Fruit fly (Drosophila melanogaster) whole organism, embryonic: ENCODE measurements around the gene CtsF.

ENCODE experiments used
- Bdp1 ChIP-seq: fragments of 200-800 bp; sonication (Bioruptor generic); optimal IDR thresholded peaks from 3 replicates; lab custom pipeline; 2016; ENCODE audit warnings: missing biosample characterization, missing genetic modification characterization
- CG10147 ChIP-seq: fragments of 200-800 bp; sonication (Bioruptor generic); optimal IDR thresholded peaks from 2 replicates; lab custom pipeline; 2019; ENCODE audit warnings: missing biosample characterization, mild to moderate bottlenecking, missing genetic modification characterization, moderate library complexity
- CG12219 ChIP-seq: fragments of 200-800 bp; sonication (Bioruptor generic); optimal IDR thresholded peaks from 3 replicates; lab custom pipeline; 2018; ENCODE audit warnings: missing biosample characterization, mild to moderate bottlenecking, missing genetic modification characterization
- CG12236 ChIP-seq: fragments of 200-800 bp; sonication (Bioruptor generic); optimal IDR thresholded peaks from 2 replicates; lab custom pipeline; 2016; ENCODE audit warnings: missing biosample characterization, missing genetic modification characterization
- CG12769 ChIP-seq: fragments of 200-800 bp; sonication (Bioruptor generic); optimal IDR thresholded peaks from 2 replicates; lab custom pipeline; 2019; ENCODE audit warnings: missing biosample characterization, mild to moderate bottlenecking, missing genetic modification characterization, moderate library complexity
- CG12942 ChIP-seq: fragments of 200-800 bp; sonication (Bioruptor generic); optimal IDR thresholded peaks from 3 replicates; lab custom pipeline; 2016; ENCODE audit warnings: missing biosample characterization, missing genetic modification characterization
- CG13775 ChIP-seq: fragments of 200-800 bp; sonication (Bioruptor generic); optimal IDR thresholded peaks from 3 replicates; lab custom pipeline; 2017; ENCODE audit warnings: missing biosample characterization, mild to moderate bottlenecking, missing genetic modification characterization
- CG13894 ChIP-seq: fragments of 200-800 bp; sonication (Bioruptor generic); optimal IDR thresholded peaks from 3 replicates; lab custom pipeline; 2018; ENCODE audit warnings: missing biosample characterization, mild to moderate bottlenecking, missing genetic modification characterization, moderate library complexity
- CG14014 ChIP-seq: fragments of 200-800 bp; sonication (Bioruptor generic); IDR thresholded peaks from 2 replicates; pipeline ENCODE4 v1.3.6; 2022; ENCODE audit warnings: missing biosample characterization, missing genetic modification characterization
- CG17359 ChIP-seq: fragments of 200-800 bp; sonication (Bioruptor generic); optimal IDR thresholded peaks from 3 replicates; lab custom pipeline; 2018; ENCODE audit warnings: missing biosample characterization, mild to moderate bottlenecking, missing genetic modification characterization, moderate library complexity
- CG17568 ChIP-seq: fragments of 200-800 bp; sonication (Bioruptor generic); optimal IDR thresholded peaks from 2 replicates; lab custom pipeline; 2018; ENCODE audit warnings: missing biosample characterization, mild to moderate bottlenecking, missing genetic modification characterization, moderate library complexity
- CG2120 ChIP-seq: fragments of 200-800 bp; sonication (Bioruptor generic); optimal IDR thresholded peaks from 3 replicates; lab custom pipeline; 2016; ENCODE audit warnings: missing biosample characterization, missing genetic modification characterization
- CG34224 ChIP-seq: fragments of 200-800 bp; sonication (Bioruptor generic); IDR thresholded peaks from 3 replicates; pipeline ENCODE4 v1.3.6; 2022; ENCODE audit warnings: missing biosample characterization, missing genetic modification characterization; ENCODE audit not compliant: partially characterized antibody
- CG6765 ChIP-seq: fragments of 200-800 bp; sonication (Bioruptor generic); optimal IDR thresholded peaks from 3 replicates; lab custom pipeline; 2017; ENCODE audit warnings: missing biosample characterization, mild to moderate bottlenecking, missing genetic modification characterization
- CG6791 ChIP-seq: fragments of 200-800 bp; sonication (Bioruptor generic); IDR thresholded peaks from 3 replicates; pipeline ENCODE4 v1.3.6; 2022; ENCODE audit warnings: missing biosample characterization, missing genetic modification characterization; ENCODE audit not compliant: partially characterized antibody
- CG8290 ChIP-seq, 3 experiments: fragments of 200-800 bp; sonication (Bioruptor generic); optimal IDR thresholded peaks; 2 replicates each; lab custom pipeline; 2016 to 2019; ENCODE audit warnings: missing biosample characterization in 3 of 3, missing genetic modification characterization in 3 of 3, mild to moderate bottlenecking in 2 of 3, moderate library complexity in 1 of 3
- CG9437 ChIP-seq: fragments of 200-800 bp; sonication (Bioruptor generic); optimal IDR thresholded peaks from 2 replicates; lab custom pipeline; 2018; ENCODE audit warnings: missing biosample characterization, mild to moderate bottlenecking, missing genetic modification characterization
- D19A ChIP-seq: fragments of 200-800 bp; optimal IDR thresholded peaks from 3 replicates; lab custom pipeline; 2019; ENCODE audit warnings: missing biosample characterization, mild to moderate bottlenecking, missing genetic modification characterization, moderate library complexity
- Dll ChIP-seq: fragments of 200-800 bp; sonication (Bioruptor generic); IDR thresholded peaks from 4 replicates; pipeline ENCODE4 v1.3.6; 2022; ENCODE audit warnings: missing biosample characterization, missing genetic modification characterization; ENCODE audit not compliant: partially characterized antibody
- E2f1 ChIP-seq: fragments of 200-800 bp; sonication (Bioruptor generic); IDR thresholded peaks from 2 replicates; pipeline ENCODE4 v1.3.6; 2022; ENCODE audit warnings: missing biosample characterization, missing genetic modification characterization
- ERR ChIP-seq: fragments of 200-800 bp; sonication (Bioruptor generic); optimal IDR thresholded peaks from 2 replicates; lab custom pipeline; 2016; ENCODE audit warnings: missing biosample characterization, missing genetic modification characterization
- Lhr ChIP-seq: fragments of 200-800 bp; sonication (Bioruptor generic); optimal IDR thresholded peaks from 3 replicates; lab custom pipeline; 2017; ENCODE audit warnings: mild to moderate bottlenecking, missing biosample characterization, missing genetic modification reagents, missing genetic modification characterization
- Mrtf ChIP-seq: fragments of 200-800 bp; sonication (Bioruptor generic); IDR thresholded peaks from 3 replicates; pipeline ENCODE4 v1.3.6; 2022; ENCODE audit warnings: missing biosample characterization, missing genetic modification characterization
- Tbp ChIP-seq: fragments of >200 bp; optimal IDR thresholded peaks from 2 replicates; lab custom pipeline; 2018; ENCODE audit warnings: missing biosample characterization, missing genetic modification characterization
- ara ChIP-seq: fragments of 200-800 bp; sonication (Bioruptor generic); IDR thresholded peaks from 2 replicates; pipeline ENCODE4 v1.3.6; 2022; ENCODE audit warnings: missing biosample characterization, missing genetic modification characterization
- az2 ChIP-seq: fragments of 200-800 bp; sonication (Bioruptor generic); optimal IDR thresholded peaks from 3 replicates; lab custom pipeline; 2016; ENCODE audit warnings: missing biosample characterization, missing genetic modification characterization
- bigmax ChIP-seq: fragments of 200-800 bp; sonication (Bioruptor generic); optimal IDR thresholded peaks from 2 replicates; lab custom pipeline; 2018; ENCODE audit warnings: missing biosample characterization, mild to moderate bottlenecking, missing genetic modification characterization
- chm ChIP-seq: fragments of 200-800 bp; sonication (Bioruptor generic); IDR thresholded peaks from 2 replicates; pipeline ENCODE4 v1.3.6; 2022; ENCODE audit warnings: missing biosample characterization, missing genetic modification characterization
- grau ChIP-seq: fragments of 200-800 bp; optimal IDR thresholded peaks from 3 replicates; lab custom pipeline; 2019; ENCODE audit warnings: missing biosample characterization, mild to moderate bottlenecking, missing genetic modification characterization, moderate library complexity
- gsb ChIP-seq: fragments of 200-800 bp; sonication (Bioruptor generic); IDR thresholded peaks from 2 replicates; pipeline ENCODE4 v1.3.6; 2022; ENCODE audit warnings: missing biosample characterization, missing genetic modification characterization
- hth ChIP-seq: fragments of >200 bp; optimal IDR thresholded peaks from 2 replicates; lab custom pipeline; 2017; ENCODE audit warnings: inconsistent platforms
- inv ChIP-seq: fragments of 200-800 bp; sonication (Bioruptor generic); IDR thresholded peaks from 2 replicates; pipeline ENCODE4 v1.3.6; 2022; ENCODE audit warnings: missing biosample characterization, missing genetic modification characterization; ENCODE audit not compliant: partially characterized antibody
- jigr1 ChIP-seq: fragments of 200-800 bp; sonication (Bioruptor generic); IDR thresholded peaks from 3 replicates; pipeline ENCODE4 v1.3.6; 2022; ENCODE audit warnings: missing biosample characterization, missing genetic modification characterization
- jing ChIP-seq: fragments of 200-800 bp; sonication (Bioruptor generic); optimal IDR thresholded peaks from 2 replicates; lab custom pipeline; 2018; ENCODE audit warnings: missing biosample characterization, mild to moderate bottlenecking, missing genetic modification characterization
- kay ChIP-seq: fragments of 200-800 bp; sonication (Bioruptor generic); optimal IDR thresholded peaks from 2 replicates; lab custom pipeline; 2016; ENCODE audit warnings: missing biosample characterization, missing genetic modification characterization
- klu ChIP-seq: fragments of 200-800 bp; sonication (Bioruptor generic); IDR thresholded peaks from 2 replicates; pipeline ENCODE4 v1.3.6; 2022; ENCODE audit warnings: missing biosample characterization, missing genetic modification characterization
- maf-S ChIP-seq: fragments of 200-800 bp; sonication (Bioruptor generic); optimal IDR thresholded peaks from 2 replicates; lab custom pipeline; 2016; ENCODE audit warnings: missing biosample characterization, missing genetic modification characterization
- nerfin-1 ChIP-seq: fragments of 200-800 bp; sonication (Bioruptor generic); optimal IDR thresholded peaks from 3 replicates; lab custom pipeline; 2019; ENCODE audit warnings: missing biosample characterization, mild to moderate bottlenecking, missing genetic modification characterization, moderate library complexity
- nerfin-2 ChIP-seq: fragments of 200-800 bp; sonication (Bioruptor generic); IDR thresholded peaks from 2 replicates; pipeline ENCODE4 v1.3.6; 2022; ENCODE audit warnings: missing biosample characterization, missing genetic modification characterization; ENCODE audit not compliant: partially characterized antibody
- nmo ChIP-seq: fragments of 200-800 bp; sonication (Bioruptor generic); optimal IDR thresholded peaks from 2 replicates; lab custom pipeline; 2018; ENCODE audit warnings: missing biosample characterization, mild to moderate bottlenecking, missing genetic modification characterization, moderate library complexity
- onecut ChIP-seq: fragments of 200-800 bp; sonication (Bioruptor generic); IDR thresholded peaks from 2 replicates; pipeline ENCODE4 v1.3.6; 2022; ENCODE audit warnings: missing biosample characterization, missing genetic modification characterization
- pum ChIP-seq: fragments of 200-800 bp; sonication (Bioruptor generic); optimal IDR thresholded peaks from 2 replicates; lab custom pipeline; 2016; ENCODE audit warnings: missing biosample characterization, missing genetic modification characterization
- shn ChIP-seq: fragments of 200-800 bp; sonication (Bioruptor generic); optimal IDR thresholded peaks from 3 replicates; lab custom pipeline; 2016; ENCODE audit warnings: missing biosample characterization, missing genetic modification characterization
- sim ChIP-seq: fragments of 200-800 bp; sonication (Bioruptor generic); IDR thresholded peaks from 2 replicates; pipeline ENCODE4 v1.3.6; 2022; ENCODE audit warnings: missing biosample characterization, missing genetic modification characterization
- ssp ChIP-seq: fragments of 200-800 bp; sonication (Bioruptor generic); IDR thresholded peaks from 2 replicates; pipeline ENCODE4 v1.3.6; 2022; ENCODE audit warnings: missing biosample characterization, missing genetic modification characterization
- vnd ChIP-seq: fragments of 200-800 bp; sonication (Bioruptor generic); IDR thresholded peaks from 3 replicates; pipeline ENCODE4 v1.3.6; 2022; ENCODE audit warnings: missing biosample characterization, missing genetic modification characterization; ENCODE audit not compliant: partially characterized antibody
- vvl ChIP-seq: fragments of 200-800 bp; sonication (Bioruptor generic); IDR thresholded peaks from 2 replicates; pipeline ENCODE4 v1.3.6; 2022; ENCODE audit warnings: missing biosample characterization, missing genetic modification characterization
- zen ChIP-seq: fragments of 200-800 bp; sonication (Bioruptor generic); optimal IDR thresholded peaks from 3 replicates; lab custom pipeline; 2018; ENCODE audit warnings: missing biosample characterization, mild to moderate bottlenecking, missing genetic modification characterization, moderate library complexity

CtsF gene

DNA sequence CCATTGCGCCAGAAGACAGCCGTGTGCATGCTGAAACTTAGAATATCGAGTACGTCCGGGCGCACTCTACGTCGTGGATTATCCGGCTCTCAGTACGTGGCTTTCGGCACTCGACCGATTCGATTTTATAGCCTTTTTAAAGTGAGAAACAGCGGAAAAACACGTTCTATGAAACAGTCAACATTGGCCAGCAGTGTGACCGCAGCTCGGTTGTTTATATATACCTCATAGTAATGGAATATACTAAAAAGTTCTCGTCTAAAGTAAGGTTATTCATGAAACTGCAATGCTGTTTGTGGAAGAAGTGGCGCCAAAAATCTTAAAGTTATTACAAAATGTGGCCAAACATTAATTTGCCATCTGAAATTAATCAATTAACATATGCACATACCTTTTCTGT is 45.8 kb upstream of the CtsF start (continued):
- TF ChIP-seq CG13894 (tag; lab: Kevin White, UChicago): no peak
- TF ChIP-seq CG10147 (GFP tag; lab: Kevin White, UChicago): no peak
- TF ChIP-seq nmo (GFP tag; lab: Kevin White, UChicago): peak; percentile 19
- no peak for TF ChIP-seq jing (GFP tag; lab: Kevin White, UChicago)
- no peak for TF ChIP-seq CG34224 (GFP tag; lab: Robert Waterston, UW)
- no peak for TF ChIP-seq shn
- no peak for TF ChIP-seq vnd (GFP tag; lab: Robert Waterston, UW)
- peak; percentile 20 for TF ChIP-seq zen (tag; lab: Kevin White, UChicago)
- TF ChIP-seq CG14014 (GFP tag; lab: Robert Waterston, UW): no peak
- no peak for TF ChIP-seq CG8290 (GFP tag; optimal IDR thresholded peaks at IDR 0.05; lab: Kevin White, UChicago)
- peak in 1 of 2 experiments; percentile 35 for TF ChIP-seq CG8290 (tag; optimal IDR thresholded peaks at IDR 0.05; lab: Kevin White, UChicago)
- peak; percentile 2 for TF ChIP-seq grau (tag; lab: Kevin White, UChicago)
- no peak for TF ChIP-seq sim (GFP tag; lab: Robert Waterston, UW)
- TF ChIP-seq ERR (GFP tag; lab: Kevin White, UChicago): no peak
- TF ChIP-seq hth (lab: Kevin White, UChicago): no peak
- no peak for TF ChIP-seq pum (GFP tag; lab: Kevin White, UChicago)
- no peak for TF ChIP-seq nerfin-2 (GFP tag; lab: Robert Waterston, UW)
- TF ChIP-seq CG12769 (tag; lab: Kevin White, UChicago): peak; percentile 16
- TF ChIP-seq CG17568 (GFP tag; lab: Kevin White, UChicago): no peak
- no peak for TF ChIP-seq klu (GFP tag; lab: Robert Waterston, UW)
- no peak for TF ChIP-seq Mrtf
- TF ChIP-seq bigmax (GFP tag; lab: Kevin White, UChicago): peak; percentile 86
- TF ChIP-seq CG6791 (GFP tag; lab: Robert Waterston, UW): no peak
- TF ChIP-seq CG12942 (GFP tag; lab: Kevin White, UChicago): no peak
- TF ChIP-seq CG2120 (GFP tag; lab: Kevin White, UChicago): no peak
- no peak for TF ChIP-seq CG12219 (GFP tag; lab: Kevin White, UChicago)
- TF ChIP-seq onecut (GFP tag; lab: Robert Waterston, UW): no peak
- no peak for TF ChIP-seq jigr1 (GFP tag; lab: Robert Waterston, UW)
- no peak for TF ChIP-seq maf-S (GFP tag; lab: Kevin White, UChicago)
- TF ChIP-seq kay: no peak
- TF ChIP-seq gsb (GFP tag; lab: Robert Waterston, UW): no peak
- TF ChIP-seq vvl: 0 out of 2 replicates have a peak, but pooled peaks have one; percentile 7
- TF ChIP-seq ssp (GFP tag; lab: Robert Waterston, UW): no peak
- no peak for TF ChIP-seq inv (GFP tag; lab: Robert Waterston, UW)
- no peak for TF ChIP-seq chm (GFP tag; lab: Robert Waterston, UW)
- TF ChIP-seq CG6765 (GFP tag; lab: Kevin White, UChicago): no peak
- no peak for TF ChIP-seq az2 (GFP tag; lab: Kevin White, UChicago)
- TF ChIP-seq E2f1 (GFP tag; lab: Robert Waterston, UW): peak; percentile 20; the same call in 1 of the 2 replicates
- TF ChIP-seq Tbp (GFP tag; lab: Kevin White, UChicago): no peak
- no peak for TF ChIP-seq CG9437 (GFP tag; lab: Kevin White, UChicago)
- TF ChIP-seq nerfin-1 (tag; lab: Kevin White, UChicago): no peak
- peak; percentile 44 for TF ChIP-seq Lhr (GFP tag; lab: Kevin White, UChicago)
- TF ChIP-seq CG12236 (GFP tag; lab: Kevin White, UChicago): no peak
- TF ChIP-seq Bdp1 (GFP tag; lab: Kevin White, UChicago): no peak
- no peak for TF ChIP-seq CG13775
- TF ChIP-seq CG17359 (tag; lab: Kevin White, UChicago): no peak
- TF ChIP-seq ara (GFP tag; lab: Robert Waterston, UW): no peak
- no peak for TF ChIP-seq D19A
- 0 out of 4 replicates have a peak, but pooled peaks have one; percentile 23 for TF ChIP-seq Dll (GFP tag; lab: Robert Waterston, UW)
